Fruit fly (Drosophila melanogaster) whole organism, embryonic: ENCODE results near the gene Hmbs.

ENCODE experiments used
- Asciz ChIP-seq: fragments of 200-800 bp; sonication (Bioruptor generic); optimal IDR thresholded peaks from 2 replicates; lab custom pipeline; 2017; ENCODE audit warnings: missing biosample characterization, mild to moderate bottlenecking, missing genetic modification characterization, missing genetic modification reagents
- B-H1 ChIP-seq: fragments of 200-800 bp; sonication (Bioruptor generic); IDR thresholded peaks from 3 replicates; pipeline ENCODE4 v1.3.6; 2022; ENCODE audit warnings: missing biosample characterization, missing genetic modification characterization
- BtbVII ChIP-seq: fragments of 200-800 bp; sonication (Bioruptor generic); optimal IDR thresholded peaks from 3 replicates; lab custom pipeline; 2017; ENCODE audit warnings: missing biosample characterization, mild to moderate bottlenecking, missing genetic modification characterization
- CG10959 ChIP-seq: fragments of 200-800 bp; sonication (Bioruptor generic); IDR thresholded peaks from 2 replicates; pipeline ENCODE4 v1.3.6; 2022; ENCODE audit warnings: missing biosample characterization, missing genetic modification characterization
- CG13424 ChIP-seq: fragments of 200-800 bp; sonication (Bioruptor generic); optimal IDR thresholded peaks from 2 replicates; lab custom pipeline; 2019; ENCODE audit warnings: missing biosample characterization, mild to moderate bottlenecking, missing genetic modification characterization, moderate library complexity
- CG14667 ChIP-seq: fragments of 200-800 bp; sonication (Bioruptor generic); IDR thresholded peaks from 2 replicates; pipeline ENCODE4 v1.3.6; 2022; ENCODE audit warnings: missing biosample characterization, missing genetic modification characterization
- CG15073 ChIP-seq: fragments of 200-800 bp; sonication (Bioruptor generic); optimal IDR thresholded peaks from 2 replicates; lab custom pipeline; 2016; ENCODE audit warnings: missing biosample characterization, missing genetic modification characterization
- CG15514 ChIP-seq: fragments of 200-800 bp; sonication (Bioruptor generic); optimal IDR thresholded peaks from 3 replicates; lab custom pipeline; 2017; ENCODE audit warnings: missing biosample characterization, missing genetic modification characterization, mild to moderate bottlenecking, moderate library complexity, missing genetic modification reagents
- CG17186 ChIP-seq: fragments of 200-800 bp; sonication (Bioruptor generic); optimal IDR thresholded peaks from 3 replicates; lab custom pipeline; 2017; ENCODE audit warnings: missing biosample characterization, missing genetic modification reagents, missing genetic modification characterization
- CG31224 ChIP-seq: fragments of 200-800 bp; sonication (Bioruptor generic); IDR thresholded peaks from 2 replicates; pipeline ENCODE4 v1.3.6; 2022; ENCODE audit warnings: missing biosample characterization, missing genetic modification characterization
- CG31388 ChIP-seq: fragments of 200-800 bp; sonication (Bioruptor generic); optimal IDR thresholded peaks from 2 replicates; lab custom pipeline; 2016; ENCODE audit warnings: missing biosample characterization, missing genetic modification characterization
- CG33557 ChIP-seq: fragments of 200-800 bp; sonication (Bioruptor generic); optimal IDR thresholded peaks from 2 replicates; lab custom pipeline; 2019; ENCODE audit warnings: missing biosample characterization, mild to moderate bottlenecking, missing genetic modification characterization, moderate library complexity
- CG34376 ChIP-seq: fragments of 200-800 bp; sonication (Bioruptor generic); optimal IDR thresholded peaks from 2 replicates; lab custom pipeline; 2018; ENCODE audit warnings: missing biosample characterization, mild to moderate bottlenecking, missing genetic modification characterization
- CG4424 ChIP-seq: fragments of 200-800 bp; sonication (Bioruptor generic); optimal IDR thresholded peaks from 3 replicates; lab custom pipeline; 2016; ENCODE audit warnings: missing biosample characterization, missing genetic modification characterization
- CG7271 ChIP-seq: fragments of 200-800 bp; sonication (Bioruptor generic); optimal IDR thresholded peaks from 2 replicates; lab custom pipeline; 2018; ENCODE audit warnings: missing biosample characterization, mild to moderate bottlenecking, missing genetic modification characterization, moderate library complexity
- D ChIP-seq, 2 experiments: fragments of 200-800 bp in 1 of 2; fragments of >200 bp in 1 of 2; sonication (Bioruptor generic) in 1 of 2; optimal IDR thresholded peaks; 2 replicates in 1 of 2; 3 replicates in 1 of 2; lab custom pipeline; 2017; ENCODE audit warnings: mild to moderate bottlenecking in 1 of 2, missing biosample characterization in 1 of 2, missing genetic modification characterization in 1 of 2, missing genetic modification reagents in 1 of 2
- Dip3 ChIP-seq: fragments of 200-800 bp; sonication (Bioruptor generic); optimal IDR thresholded peaks from 3 replicates; lab custom pipeline; 2016; ENCODE audit warnings: missing biosample characterization, missing genetic modification characterization
- Doc3 ChIP-seq: fragments of 200-800 bp; sonication (Bioruptor generic); IDR thresholded peaks from 3 replicates; pipeline ENCODE4 v1.3.6; 2022; ENCODE audit warnings: missing biosample characterization, missing genetic modification characterization; ENCODE audit not compliant: partially characterized antibody
- Drgx ChIP-seq: fragments of 200-800 bp; sonication (Bioruptor generic); IDR thresholded peaks from 2 replicates; pipeline ENCODE4 v1.3.6; 2022; ENCODE audit warnings: missing biosample characterization, missing genetic modification characterization
- ERR ChIP-seq: fragments of 200-800 bp; sonication (Bioruptor generic); optimal IDR thresholded peaks from 2 replicates; lab custom pipeline; 2016; ENCODE audit warnings: missing biosample characterization, missing genetic modification characterization
- Eip74EF ChIP-seq, 2 experiments: fragments of 200-800 bp in 1 of 2; fragments of >200 bp in 1 of 2; sonication (Bioruptor generic) in 1 of 2; optimal IDR thresholded peaks; 2 replicates each; lab custom pipeline; 2017 to 2019; ENCODE audit warnings: missing biosample characterization in 2 of 2, missing genetic modification characterization in 2 of 2, mild to moderate bottlenecking in 1 of 2, moderate library complexity in 1 of 2
- HLH3B ChIP-seq: fragments of 200-800 bp; sonication (Bioruptor generic); IDR thresholded peaks from 2 replicates; pipeline ENCODE4 v1.3.6; 2022; ENCODE audit warnings: missing biosample characterization, missing genetic modification characterization
- Hmr ChIP-seq: fragments of 200-800 bp; sonication (Bioruptor generic); optimal IDR thresholded peaks from 3 replicates; lab custom pipeline; 2017; ENCODE audit warnings: mild to moderate bottlenecking, missing biosample characterization, missing genetic modification reagents, missing genetic modification characterization
- NC2β ChIP-seq: fragments of 200-800 bp; sonication (Bioruptor generic); optimal IDR thresholded peaks from 2 replicates; lab custom pipeline; 2016; ENCODE audit warnings: missing biosample characterization, missing genetic modification characterization
- Poxn ChIP-seq: fragments of 200-800 bp; sonication (Bioruptor generic); IDR thresholded peaks from 2 replicates; pipeline ENCODE4 v1.3.6; 2022; ENCODE audit warnings: missing biosample characterization, missing genetic modification characterization
- Ravus ChIP-seq: fragments of 200-800 bp; sonication (Bioruptor generic); IDR thresholded peaks from 2 replicates; pipeline ENCODE4 v1.3.6; 2022; ENCODE audit warnings: missing biosample characterization, missing genetic modification characterization
- Sox100B ChIP-seq: fragments of 200-800 bp; sonication (Bioruptor generic); optimal IDR thresholded peaks from 3 replicates; lab custom pipeline; 2018; ENCODE audit warnings: missing biosample characterization, mild to moderate bottlenecking, missing genetic modification characterization
- Sry-δ ChIP-seq: fragments of 200-800 bp; sonication (Bioruptor generic); optimal IDR thresholded peaks from 2 replicates; lab custom pipeline; 2016; ENCODE audit warnings: missing biosample characterization, missing genetic modification characterization
- Vsx1 ChIP-seq: fragments of 200-800 bp; sonication (Bioruptor generic); optimal IDR thresholded peaks from 2 replicates; lab custom pipeline; 2017; ENCODE audit warnings: missing biosample characterization, mild to moderate bottlenecking, missing genetic modification characterization, missing genetic modification reagents
- ab ChIP-seq: fragments of 200-800 bp; sonication (Bioruptor generic); optimal IDR thresholded peaks from 2 replicates; lab custom pipeline; 2016; ENCODE audit warnings: missing biosample characterization, missing genetic modification characterization
- ara ChIP-seq: fragments of 200-800 bp; sonication (Bioruptor generic); IDR thresholded peaks from 2 replicates; pipeline ENCODE4 v1.3.6; 2022; ENCODE audit warnings: missing biosample characterization, missing genetic modification characterization
- ato ChIP-seq: fragments of 200-800 bp; sonication (Bioruptor generic); IDR thresholded peaks from 2 replicates; pipeline ENCODE4 v1.3.6; 2022; ENCODE audit warnings: missing biosample characterization, missing genetic modification characterization; ENCODE audit not compliant: partially characterized antibody
- bowl ChIP-seq: fragments of 200-800 bp; sonication (Bioruptor generic); IDR thresholded peaks from 2 replicates; pipeline ENCODE4 v1.3.6; 2022; ENCODE audit warnings: missing biosample characterization, missing genetic modification characterization
- cato ChIP-seq: fragments of 200-800 bp; sonication (Bioruptor generic); optimal IDR thresholded peaks from 2 replicates; lab custom pipeline; 2016; ENCODE audit warnings: missing biosample characterization, missing genetic modification characterization, borderline replicate concordance
- chm ChIP-seq: fragments of 200-800 bp; sonication (Bioruptor generic); IDR thresholded peaks from 2 replicates; pipeline ENCODE4 v1.3.6; 2022; ENCODE audit warnings: missing biosample characterization, missing genetic modification characterization
- ci ChIP-seq: fragments of 200-800 bp; sonication (Bioruptor generic); IDR thresholded peaks from 3 replicates; pipeline ENCODE4 v1.3.6; 2022; ENCODE audit warnings: missing biosample characterization, missing genetic modification characterization
- danr ChIP-seq: fragments of 200-800 bp; sonication (Bioruptor generic); IDR thresholded peaks from 2 replicates; pipeline ENCODE4 v1.3.6; 2022; ENCODE audit warnings: missing biosample characterization, missing genetic modification characterization
- ewg ChIP-seq: fragments of 200-800 bp; sonication (Bioruptor generic); optimal IDR thresholded peaks from 3 replicates; lab custom pipeline; 2017; ENCODE audit warnings: mild to moderate bottlenecking, missing biosample characterization, missing genetic modification reagents, missing genetic modification characterization
- gce ChIP-seq: fragments of 200-800 bp; sonication (Bioruptor generic); IDR thresholded peaks from 3 replicates; pipeline ENCODE4 v1.3.6; 2022; ENCODE audit warnings: missing biosample characterization, missing genetic modification characterization
- gro ChIP-seq: fragments of 200-800 bp; sonication (Bioruptor generic); optimal IDR thresholded peaks from 2 replicates; lab custom pipeline; 2016; ENCODE audit warnings: missing biosample characterization, missing genetic modification characterization
- jigr1 ChIP-seq: fragments of 200-800 bp; sonication (Bioruptor generic); IDR thresholded peaks from 3 replicates; pipeline ENCODE4 v1.3.6; 2022; ENCODE audit warnings: missing biosample characterization, missing genetic modification characterization
- jing ChIP-seq: fragments of 200-800 bp; sonication (Bioruptor generic); optimal IDR thresholded peaks from 2 replicates; lab custom pipeline; 2018; ENCODE audit warnings: missing biosample characterization, mild to moderate bottlenecking, missing genetic modification characterization
- klu ChIP-seq: fragments of 200-800 bp; sonication (Bioruptor generic); IDR thresholded peaks from 2 replicates; pipeline ENCODE4 v1.3.6; 2022; ENCODE audit warnings: missing biosample characterization, missing genetic modification characterization
- oc ChIP-seq: fragments of 200-800 bp; sonication (Bioruptor generic); optimal IDR thresholded peaks from 2 replicates; lab custom pipeline; 2018; ENCODE audit warnings: missing biosample characterization, mild to moderate bottlenecking, missing genetic modification characterization, moderate library complexity
- peb ChIP-seq: fragments of 200-800 bp; sonication (Bioruptor generic); IDR thresholded peaks from 2 replicates; pipeline ENCODE4 v1.3.6; 2022; ENCODE audit warnings: missing biosample characterization, missing genetic modification characterization
- sr ChIP-seq: fragments of 200-800 bp; sonication (Bioruptor generic); IDR thresholded peaks from 3 replicates; pipeline ENCODE4 v1.3.6; 2022; ENCODE audit warnings: missing biosample characterization, missing genetic modification characterization
- tgo ChIP-seq: fragments of 200-800 bp; sonication (Bioruptor generic); IDR thresholded peaks from 3 replicates; pipeline ENCODE4 v1.3.6; 2022; ENCODE audit warnings: missing biosample characterization, missing genetic modification characterization
- tio ChIP-seq: fragments of 200-800 bp; sonication (Bioruptor generic); optimal IDR thresholded peaks from 2 replicates; lab custom pipeline; 2017; ENCODE audit warnings: missing biosample characterization, missing genetic modification characterization, inconsistent platforms
- trh ChIP-seq: fragments of 200-800 bp; sonication (Bioruptor generic); optimal IDR thresholded peaks from 2 replicates; lab custom pipeline; 2016; ENCODE audit warnings: missing biosample characterization, missing genetic modification characterization

Hmbs gene

DNA sequence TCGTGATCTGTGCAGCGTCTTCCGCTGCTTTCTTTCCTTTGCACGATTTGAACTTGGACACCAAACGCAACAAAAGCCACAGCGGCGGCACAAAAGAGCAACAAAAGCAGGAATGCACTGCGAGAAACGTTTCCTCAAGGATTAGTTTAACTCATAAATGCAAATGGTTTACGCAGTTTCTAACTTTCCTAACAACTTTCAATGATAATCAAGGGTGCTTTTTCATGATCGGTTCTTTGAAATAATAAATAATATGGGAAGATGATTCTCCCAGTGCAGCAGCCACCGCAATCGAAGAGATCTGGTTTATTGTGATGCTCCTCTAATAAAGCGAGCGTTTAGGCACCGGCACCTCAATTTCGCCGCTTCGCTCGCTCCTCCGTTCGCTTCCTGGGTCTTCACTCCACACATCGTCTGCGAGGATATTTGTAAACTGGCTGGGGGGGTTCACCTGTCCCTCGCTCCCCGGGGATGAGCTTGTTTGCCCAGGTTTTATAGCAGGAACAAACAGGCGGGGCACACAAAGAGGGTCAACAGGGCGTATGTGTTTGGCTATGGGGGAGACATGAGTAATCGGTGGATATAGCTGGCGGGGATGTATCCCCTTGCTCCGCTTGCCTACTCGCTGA lies 15.5 kb upstream of the Hmbs start (continued):
- TF ChIP-seq Sry-δ (peak; percentile 22), D (optimal IDR thresholded peaks at IDR 0.05; lab: Kevin White, UChicago) (no peak), D (GFP tag; optimal IDR thresholded peaks at IDR 0.05; lab: Kevin White, UChicago) (peak; percentile 84), chm (peak; percentile 73), CG4424 (GFP tag; lab: Kevin White, UChicago) (peak; percentile 84), danr (GFP tag; lab: Robert Waterston, UW) (peak; percentile 68), Poxn (no peak), Vsx1 (GFP tag; lab: Kevin White, UChicago) (no peak), tio (GFP tag; lab: Kevin White, UChicago) (peak; percentile 40), Eip74EF (GFP tag; optimal IDR thresholded peaks at IDR 0.05; lab: Kevin White, UChicago) (peak in 1 of 2 experiments; percentile 46), CG17186 (peak; percentile 39), CG31388 (peak; percentile 62), CG33557 (peak; percentile 41), BtbVII (GFP tag; lab: Kevin White, UChicago) (no peak), tgo (GFP tag; lab: Robert Waterston, UW) (peak; percentile 79), ab (GFP tag; lab: Kevin White, UChicago) (no peak), ewg (GFP tag; lab: Kevin White, UChicago) (peak; percentile 77), jigr1 (0 out of 3 replicates have a peak, but pooled peaks have one; percentile 48), CG15073 (GFP tag; lab: Kevin White, UChicago) (peak; percentile 29), Doc3 (no peak), peb (GFP tag; lab: Robert Waterston, UW) (peak; percentile 60), Ravus (GFP tag; lab: Robert Waterston, UW) (peak; percentile 15; the same call in 1 of the 2 replicates), CG7271 (no peak), CG10959 (GFP tag; lab: Robert Waterston, UW) (peak; percentile 75), klu (GFP tag; lab: Robert Waterston, UW) (no peak), Asciz (GFP tag; lab: Kevin White, UChicago) (peak; percentile 88), Dip3 (GFP tag; lab: Kevin White, UChicago) (peak; percentile 47), CG13424 (tag; lab: Kevin White, UChicago) (peak; percentile 81), Hmr (GFP tag; lab: Kevin White, UChicago) (no peak), ato (GFP tag; lab: Robert Waterston, UW) (no peak), CG15514 (GFP tag; lab: Kevin White, UChicago) (peak; percentile 19), CG31224 (GFP tag; lab: Robert Waterston, UW) (no peak), CG14667 (peak; percentile 41; the same call in 1 of the 2 replicates), ara (peak; percentile 88), NC2β (GFP tag; lab: Kevin White, UChicago) (peak; percentile 75), cato (GFP tag; lab: Kevin White, UChicago) (peak; percentile 58), B-H1 (GFP tag; lab: Robert Waterston, UW) (peak; percentile 73), trh (GFP tag; lab: Kevin White, UChicago) (peak; percentile 63), Sox100B (GFP tag; lab: Kevin White, UChicago) (peak; percentile 75), Drgx (peak; percentile 89), jing (GFP tag; lab: Kevin White, UChicago) (peak; percentile 78), sr (GFP tag; lab: Robert Waterston, UW) (0 out of 3 replicates have a peak, but pooled peaks have one; percentile 42), gro (GFP tag; lab: Kevin White, UChicago) (no peak), HLH3B (GFP tag; lab: Robert Waterston, UW) (peak; percentile 85), ERR (GFP tag; lab: Kevin White, UChicago) (no peak), oc (tag; lab: Kevin White, UChicago) (peak; percentile 85), CG34376 (GFP tag; lab: Kevin White, UChicago) (no peak), ci (GFP tag; lab: Robert Waterston, UW) (peak; percentile 95), bowl (peak; percentile 46; the same call in 1 of the 2 replicates), gce (GFP tag; lab: Robert Waterston, UW) (peak; percentile 86)
